Worm (Caenorhabditis elegans) whole organism, L2 larva: ENCODE data around the gene hmp-1.

Experiments
- C34F6.9 ChIP-seq: fragments of 150-350 bp; optimal IDR thresholded peaks from 2 replicates; lab custom pipeline; 2014; ENCODE audit warnings: missing biosample characterization, missing genetic modification characterization
- R02D3.7 ChIP-seq: fragments of 150-350 bp; optimal IDR thresholded peaks from 2 replicates; lab custom pipeline; 2014; ENCODE audit warnings: missing biosample characterization, missing genetic modification characterization
- Y55F3AM.14 ChIP-seq: fragments of 200-800 bp; sonication (Bioruptor generic); optimal IDR thresholded peaks from 2 replicates; lab custom pipeline; 2018; ENCODE audit warnings: mild to moderate bottlenecking, missing genetic modification characterization, missing compliant biosample characterization
- ZK546.5 ChIP-seq: sonication (generic microtip); optimal IDR thresholded peaks from 2 replicates; lab custom pipeline; 2017; ENCODE audit warnings: missing biosample characterization, missing genetic modification characterization
- alr-1 ChIP-seq: fragments of 150-350 bp; optimal IDR thresholded peaks from 2 replicates; lab custom pipeline; 2014; ENCODE audit warnings: missing biosample characterization, missing genetic modification characterization
- aly-2 ChIP-seq: fragments of 150-350 bp; optimal IDR thresholded peaks from 2 replicates; lab custom pipeline; 2014; ENCODE audit warnings: missing biosample characterization, missing genetic modification characterization
- ama-1 ChIP-seq: fragments of 150-350 bp; optimal IDR thresholded peaks from 2 replicates; lab custom pipeline; 2018; ENCODE audit warnings: inconsistent platforms
- blmp-1 ChIP-seq: sonication (generic microtip); optimal IDR thresholded peaks from 2 replicates; lab custom pipeline; 2017; ENCODE audit warnings: missing genetic modification characterization, mild to moderate bottlenecking, missing compliant biosample characterization, antibody characterized with exemption, moderate library complexity; ENCODE audit not compliant: insufficient read depth
- ceh-16 ChIP-seq: fragments of 150-350 bp; optimal IDR thresholded peaks from 2 replicates; lab custom pipeline; 2014; ENCODE audit warnings: missing biosample characterization, missing genetic modification characterization
- crh-2 ChIP-seq: sonication (generic microtip); optimal IDR thresholded peaks from 2 replicates; lab custom pipeline; 2017; ENCODE audit warnings: missing biosample characterization, missing genetic modification characterization
- dmd-4 ChIP-seq: sonication (generic microtip); optimal IDR thresholded peaks from 2 replicates; lab custom pipeline; 2017; ENCODE audit warnings: missing biosample characterization, missing genetic modification characterization
- elt-1 ChIP-seq: fragments of 150-350 bp; optimal IDR thresholded peaks from 2 replicates; lab custom pipeline; 2014; ENCODE audit warnings: missing biosample characterization, missing genetic modification characterization
- elt-3 ChIP-seq: sonication (generic microtip); optimal IDR thresholded peaks from 2 replicates; lab custom pipeline; 2017; ENCODE audit warnings: missing biosample characterization, missing genetic modification characterization
- lin-13 ChIP-seq: fragments of 150-350 bp; optimal IDR thresholded peaks from 2 replicates; lab custom pipeline; 2014; ENCODE audit warnings: missing biosample characterization, missing genetic modification reagents, missing genetic modification characterization
- lin-39 ChIP-seq: fragments of 150-350 bp; optimal IDR thresholded peaks from 2 replicates; lab custom pipeline; 2014; ENCODE audit warnings: missing biosample characterization, missing genetic modification reagents, missing genetic modification characterization
- lsy-2 ChIP-seq, 2 experiments: fragments of 150-350 bp in 1 of 2; sonication (generic microtip) in 1 of 2; optimal IDR thresholded peaks; 2 replicates each; lab custom pipeline; 2014 to 2017; ENCODE audit warnings: missing biosample characterization in 2 of 2, missing genetic modification characterization in 2 of 2
- mab-5 ChIP-seq: fragments of 150-350 bp; optimal IDR thresholded peaks from 2 replicates; lab custom pipeline; 2014; ENCODE audit warnings: missing biosample characterization, missing genetic modification characterization
- mbf-1 ChIP-seq: sonication (generic microtip); optimal IDR thresholded peaks from 2 replicates; lab custom pipeline; 2017; ENCODE audit warnings: missing biosample characterization, missing genetic modification characterization
- nhr-10 ChIP-seq: sonication (generic microtip); optimal IDR thresholded peaks from 2 replicates; lab custom pipeline; 2017; ENCODE audit warnings: missing biosample characterization, missing genetic modification characterization
- nhr-11 ChIP-seq: fragments of 150-350 bp; optimal IDR thresholded peaks from 2 replicates; lab custom pipeline; 2014; ENCODE audit warnings: missing biosample characterization, missing genetic modification characterization
- nhr-12 ChIP-seq: fragments of 150-350 bp; optimal IDR thresholded peaks from 2 replicates; lab custom pipeline; 2014; ENCODE audit warnings: missing biosample characterization, missing genetic modification characterization
- nhr-129 ChIP-seq: fragments of 150-350 bp; optimal IDR thresholded peaks from 2 replicates; lab custom pipeline; 2014; ENCODE audit warnings: missing biosample characterization, missing genetic modification characterization
- nhr-21 ChIP-seq: fragments of 150-350 bp; optimal IDR thresholded peaks from 2 replicates; lab custom pipeline; 2014; ENCODE audit warnings: missing biosample characterization, missing genetic modification characterization
- nhr-237 ChIP-seq: fragments of 150-350 bp; optimal IDR thresholded peaks from 2 replicates; lab custom pipeline; 2014; ENCODE audit warnings: missing biosample characterization, missing genetic modification characterization
- nhr-25 ChIP-seq: fragments of 150-350 bp; sonication (generic microtip); optimal IDR thresholded peaks from 3 replicates; lab custom pipeline; 2014; ENCODE audit warnings: missing biosample characterization, missing genetic modification characterization
- nhr-6 ChIP-seq: fragments of 150-350 bp; optimal IDR thresholded peaks from 2 replicates; lab custom pipeline; 2014; ENCODE audit warnings: missing biosample characterization, missing genetic modification characterization
- sem-4 ChIP-seq: fragments of 150-350 bp; optimal IDR thresholded peaks from 2 replicates; lab custom pipeline; 2014; ENCODE audit warnings: missing biosample characterization, missing genetic modification reagents, missing genetic modification characterization
- skn-1 ChIP-seq: sonication (generic microtip); optimal IDR thresholded peaks from 2 replicates; lab custom pipeline; 2017; ENCODE audit warnings: missing biosample characterization, missing genetic modification characterization
- sma-3 ChIP-seq: sonication (generic microtip); optimal IDR thresholded peaks from 2 replicates; lab custom pipeline; 2016; ENCODE audit warnings: missing genetic modification reagents, missing genetic modification characterization, missing compliant biosample characterization
- sma-9 ChIP-seq, 2 experiments: fragments of 150-350 bp in 1 of 2; sonication (generic microtip) in 1 of 2; optimal IDR thresholded peaks; 2 replicates each; lab custom pipeline; 2014 to 2016; ENCODE audit warnings: missing genetic modification characterization in 2 of 2, mild to moderate bottlenecking in 1 of 2, missing biosample characterization in 1 of 2, missing compliant biosample characterization in 1 of 2, missing genetic modification reagents in 1 of 2, moderate library complexity in 1 of 2
- snpc-4 ChIP-seq: fragments of 150-350 bp; optimal IDR thresholded peaks from 2 replicates; lab custom pipeline; 2014; ENCODE audit warnings: missing biosample characterization, missing genetic modification characterization
- unc-55 ChIP-seq: fragments of 150-350 bp; sonication (generic microtip); optimal IDR thresholded peaks from 3 replicates; lab custom pipeline; 2014; ENCODE audit warnings: missing biosample characterization, missing genetic modification reagents, missing genetic modification characterization
- unc-62 ChIP-seq: fragments of 150-350 bp; optimal IDR thresholded peaks from 2 replicates; lab custom pipeline; 2014; ENCODE audit warnings: missing biosample characterization, missing genetic modification reagents, missing genetic modification characterization
- zag-1 ChIP-seq: fragments of 150-350 bp; optimal IDR thresholded peaks from 2 replicates; lab custom pipeline; 2014; ENCODE audit warnings: missing biosample characterization, missing genetic modification characterization
- ztf-1 ChIP-seq: fragments of 200-800 bp; sonication (Bioruptor generic); conservative IDR thresholded peaks from 2 replicates; pipeline ENCODE4 v1.3.6; 2022; ENCODE audit warnings: missing genetic modification characterization, missing compliant biosample characterization
- ztf-11 ChIP-seq: sonication (generic microtip); optimal IDR thresholded peaks from 2 replicates; lab custom pipeline; 2017; ENCODE audit warnings: missing biosample characterization, missing genetic modification characterization
- ztf-4 ChIP-seq: fragments of 150-350 bp; optimal IDR thresholded peaks from 2 replicates; lab custom pipeline; 2014; ENCODE audit warnings: missing biosample characterization, missing genetic modification characterization

Gene hmp-1

DNA sequence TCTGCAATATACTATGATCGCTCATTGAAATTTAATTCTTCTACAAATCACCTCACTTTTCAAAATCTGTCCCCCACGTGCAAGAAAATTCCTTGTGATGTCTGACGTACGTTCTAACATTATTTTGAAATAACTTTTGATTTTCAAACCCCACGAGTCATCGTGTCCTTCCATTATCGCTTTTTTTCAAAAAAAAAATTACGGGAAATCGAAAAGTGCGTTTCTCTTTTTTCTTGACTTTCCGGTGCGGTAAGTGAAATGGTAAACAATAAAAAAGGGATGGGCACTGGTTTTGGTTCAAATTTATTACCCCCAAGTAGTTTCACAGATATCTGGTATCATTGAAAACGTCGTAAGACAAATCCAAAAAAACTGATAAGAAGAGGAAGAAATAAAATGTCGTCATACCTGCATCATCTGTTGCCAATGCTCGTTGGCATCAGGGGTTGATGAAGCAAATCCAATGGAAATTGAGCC is 42.1 kb upstream of the hmp-1 start:
- TF ChIP-seq nhr-25 = peak; percentile 45
- TF ChIP-seq nhr-21 = no peak
- TF ChIP-seq sem-4 = no peak
- no peak for TF ChIP-seq ztf-11 (tag; lab: Kevin White, UChicago)
- TF ChIP-seq crh-2 (tag; lab: Kevin White, UChicago) = no peak
- TF ChIP-seq sma-9 (GFP tag; optimal IDR thresholded peaks at IDR 0.05; lab: Kevin White, UChicago) = peak; percentile 88
- no peak for TF ChIP-seq sma-9 (tag; optimal IDR thresholded peaks at IDR 0.05; lab: Kevin White, UChicago)
- TF ChIP-seq nhr-11 (tag; lab: Kevin White, UChicago) = no peak
- no peak for TF ChIP-seq elt-3
- TF ChIP-seq elt-1 = no peak
- TF ChIP-seq sma-3 = peak; percentile 63
- TF ChIP-seq lsy-2 (tag; optimal IDR thresholded peaks at IDR 0.05; lab: Kevin White, UChicago) = peak in 1 of 2 experiments; percentile 14
- TF ChIP-seq aly-2 (tag; lab: Kevin White, UChicago) = no peak
- no peak for TF ChIP-seq nhr-237
- no peak for TF ChIP-seq ZK546.5
- no peak for TF ChIP-seq ceh-16
- no peak for TF ChIP-seq skn-1 (tag; lab: Kevin White, UChicago)
- no peak for TF ChIP-seq lin-13 (GFP tag; lab: Kevin White, UChicago)
- TF ChIP-seq unc-62 = no peak
- TF ChIP-seq ama-1 (lab: Kevin White, UChicago) = no peak
- no peak for TF ChIP-seq nhr-12 (tag; lab: Kevin White, UChicago)
- TF ChIP-seq blmp-1 (tag; lab: Kevin White, UChicago) = peak; percentile 72
- TF ChIP-seq nhr-10 = no peak
- TF ChIP-seq alr-1 (tag; lab: Kevin White, UChicago) = no peak
- no peak for TF ChIP-seq nhr-6 (tag; lab: Kevin White, UChicago)
- TF ChIP-seq mbf-1 (tag; lab: Kevin White, UChicago) = no peak
- no peak for TF ChIP-seq snpc-4 (tag; lab: Kevin White, UChicago)
- no peak for TF ChIP-seq mab-5 (tag; lab: Kevin White, UChicago)
- peak; percentile 68 for TF ChIP-seq nhr-129
- TF ChIP-seq ztf-1 = no peak
- TF ChIP-seq, all 48 proteins: peak for 6

DNA sequence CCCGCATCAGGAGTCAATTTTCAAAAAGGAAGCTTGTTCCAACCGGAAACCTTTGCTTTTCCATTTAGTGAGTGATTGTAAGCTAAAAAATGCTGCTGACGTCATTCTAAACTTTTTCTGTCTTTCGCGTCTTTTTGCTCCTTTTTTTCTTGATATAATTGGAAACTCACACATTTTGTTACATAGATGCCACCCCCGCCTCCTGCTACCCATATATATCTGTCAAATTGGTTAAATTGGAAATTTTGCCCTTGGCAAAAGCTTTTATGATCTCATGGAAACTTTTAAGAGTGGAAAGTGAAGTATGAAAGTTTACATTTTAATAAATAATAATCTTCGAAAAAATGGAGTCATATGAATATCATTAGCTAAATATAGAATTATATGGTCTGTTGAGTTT is 35.7 kb upstream of the hmp-1 start:
- TF ChIP-seq C34F6.9 (tag; lab: Kevin White, UChicago) (peak; percentile 3), crh-2 (tag; lab: Kevin White, UChicago) (peak; percentile 18), nhr-12 (tag; lab: Kevin White, UChicago) (no peak), nhr-21 (no peak)
- TF ChIP-seq, all 48 proteins: peak for 2

DNA sequence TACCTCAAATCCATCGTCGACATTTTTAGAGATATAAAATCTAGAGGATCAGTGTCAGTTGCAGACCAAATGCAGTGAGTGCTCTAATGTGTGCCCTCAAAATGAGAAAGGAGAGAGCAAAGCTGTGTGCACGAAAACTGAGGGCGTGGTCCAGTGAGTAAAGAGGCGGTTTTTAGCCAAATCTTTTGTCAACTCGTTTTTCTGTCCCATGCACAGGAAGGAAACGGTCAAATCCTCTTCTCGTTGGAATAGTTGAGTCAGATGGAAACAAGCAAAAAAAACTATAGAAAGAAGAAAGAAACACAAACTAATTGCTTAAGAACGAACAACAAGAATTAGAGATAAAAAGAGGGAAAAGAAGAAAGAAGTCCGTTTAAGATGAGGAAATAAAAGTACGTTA is 33.8 kb upstream of the hmp-1 start, which contains the start of gene D2023.3:
Gene D2023.3 (minus strand): TSS at position 101 of the 400 bp plus-strand sequence.
- TF ChIP-seq sem-4 (no peak), nhr-237 (no peak), dmd-4 (no peak), R02D3.7 (no peak)

DNA sequence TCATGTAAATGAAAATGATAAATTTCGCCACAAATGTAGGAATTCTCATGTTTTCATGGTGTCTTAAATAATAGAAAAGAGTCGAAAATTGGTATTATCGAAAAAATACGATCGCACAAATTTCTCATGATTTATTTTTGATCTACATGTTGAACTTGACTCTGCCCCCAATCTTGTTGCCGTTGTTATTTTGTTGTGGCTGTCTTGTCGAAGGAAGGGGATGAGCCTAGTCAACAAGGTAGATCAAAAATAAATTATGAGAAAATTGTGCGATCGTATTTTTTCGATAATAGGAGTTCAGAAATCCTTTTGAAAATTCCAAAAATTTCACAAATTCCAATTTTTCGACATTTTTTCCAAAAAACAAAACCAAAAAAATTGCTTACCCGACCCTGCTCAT is 30.1 kb upstream of the hmp-1 start:
- TF ChIP-seq R02D3.7 = no peak
- no peak for TF ChIP-seq ztf-11 (tag; lab: Kevin White, UChicago)
- TF ChIP-seq ztf-4 = no peak
- TF ChIP-seq Y55F3AM.14 (GFP tag; lab: Kevin White, UChicago) = no peak
- no peak for TF ChIP-seq ztf-1
- TF ChIP-seq aly-2 (tag; lab: Kevin White, UChicago) = no peak
- TF ChIP-seq ceh-16 = no peak
- TF ChIP-seq zag-1 = no peak
- TF ChIP-seq unc-55 = no peak
- no peak for TF ChIP-seq lin-13 (GFP tag; lab: Kevin White, UChicago)
- TF ChIP-seq nhr-129 = no peak
- TF ChIP-seq nhr-237 = no peak

DNA sequence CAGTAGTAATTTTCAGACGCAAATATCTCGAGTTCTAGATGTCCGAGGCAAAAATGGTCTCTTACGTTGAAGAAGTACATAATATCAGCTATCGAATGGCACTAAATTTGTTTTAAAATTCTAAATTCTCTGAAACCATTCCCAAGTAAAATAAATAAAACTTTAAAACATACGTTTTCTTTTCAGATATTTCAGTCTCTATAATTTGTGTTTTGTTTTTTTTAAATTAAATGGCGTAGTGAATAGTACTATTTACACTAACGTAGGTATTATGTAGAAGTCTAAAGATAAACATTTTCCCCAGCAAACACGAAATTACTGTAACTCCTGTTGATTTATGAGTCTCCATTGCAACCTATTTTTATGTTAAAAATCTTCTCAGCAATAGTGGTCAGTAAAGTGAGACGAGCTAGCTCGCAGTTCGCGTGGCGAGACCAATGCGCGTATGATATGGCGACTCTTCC is 28.4 kb upstream of the hmp-1 start:
- TF ChIP-seq snpc-4 (tag; lab: Kevin White, UChicago) = no peak
- no peak for TF ChIP-seq mab-5 (tag; lab: Kevin White, UChicago)
- peak; percentile 36 for TF ChIP-seq ztf-4
- no peak for TF ChIP-seq elt-1
- TF ChIP-seq nhr-129 = no peak
- TF ChIP-seq nhr-21 = peak; percentile 27
- TF ChIP-seq nhr-25 = peak; percentile 44
- peak; percentile 1 for TF ChIP-seq ama-1 (lab: Kevin White, UChicago)
- no peak for TF ChIP-seq sem-4
- no peak for TF ChIP-seq lin-39 (tag; lab: Kevin White, UChicago)
- no peak for TF ChIP-seq Y55F3AM.14 (GFP tag; lab: Kevin White, UChicago)
- TF ChIP-seq lsy-2 (tag; optimal IDR thresholded peaks at IDR 0.05; lab: Kevin White, UChicago) = peak in 1 of 2 experiments; percentile 16
- no peak for TF ChIP-seq nhr-10
- no peak for TF ChIP-seq unc-62
- no peak for TF ChIP-seq sma-3
